Fruit fly (Drosophila melanogaster) S2 (cell line): ENCODE data around the gene LManII.

Source experiments
- CG8478 ChIP-seq: fragments of >200 bp; optimal IDR thresholded peaks from 2 replicates; lab custom pipeline; 2018
- CTCF ChIP-seq, 2 experiments: fragments of >200 bp; optimal IDR thresholded peaks; 2 replicates each; lab custom pipeline; 2018

DNA sequence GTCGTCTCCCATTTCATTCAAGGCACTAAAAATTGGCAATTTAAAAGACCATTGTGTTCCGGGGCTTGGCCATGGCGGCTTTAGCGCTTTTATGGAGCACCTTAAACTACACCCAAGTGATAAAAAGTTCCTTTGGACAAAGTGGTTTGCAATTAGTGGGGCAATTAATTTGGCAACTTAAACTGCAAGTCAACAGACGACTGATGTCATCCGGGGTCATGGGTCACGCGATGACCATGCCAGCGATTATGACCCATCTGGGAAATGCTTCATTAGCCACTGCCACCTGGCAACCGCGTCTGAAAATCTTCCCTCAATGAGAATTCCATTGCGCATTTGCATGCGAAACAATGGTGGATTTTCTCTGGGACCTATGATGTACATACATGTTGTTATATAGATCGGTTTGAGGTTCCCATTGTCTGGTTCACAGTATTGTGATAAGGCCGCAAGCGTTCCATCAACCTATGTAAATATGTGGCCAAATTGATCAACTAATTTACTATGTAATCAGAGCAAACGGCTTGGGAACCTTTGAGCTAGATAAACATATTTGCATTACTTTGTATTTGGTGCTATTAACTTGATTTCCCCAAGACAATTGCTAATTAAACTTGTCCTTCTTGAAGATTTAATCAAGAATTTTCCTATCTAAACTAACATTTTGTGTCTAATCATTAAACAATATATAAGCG, 39.8 kb downstream of the LManII start:
- TF ChIP-seq CG8478 (lab: Kevin White, UChicago): no peak
- TF ChIP-seq CTCF (optimal IDR thresholded peaks at IDR 0.05; lab: Kevin White, UChicago): no peak
